Worm (Caenorhabditis elegans) whole organism, L2 larva: ENCODE data around the gene C08F1.12.

Source experiments
- R02D3.7 ChIP-seq: fragments of 150-350 bp; optimal IDR thresholded peaks from 2 replicates; lab custom pipeline; 2014; ENCODE audit warnings: missing biosample characterization, missing genetic modification characterization
- ZK546.5 ChIP-seq: sonication (generic microtip); optimal IDR thresholded peaks from 2 replicates; lab custom pipeline; 2017; ENCODE audit warnings: missing biosample characterization, missing genetic modification characterization
- ama-1 ChIP-seq: fragments of 150-350 bp; optimal IDR thresholded peaks from 2 replicates; lab custom pipeline; 2018; ENCODE audit warnings: inconsistent platforms
- elt-1 ChIP-seq: fragments of 150-350 bp; optimal IDR thresholded peaks from 2 replicates; lab custom pipeline; 2014; ENCODE audit warnings: missing biosample characterization, missing genetic modification characterization
- fos-1 ChIP-seq: fragments of 150-350 bp; optimal IDR thresholded peaks from 2 replicates; lab custom pipeline; 2014; ENCODE audit warnings: missing biosample characterization, missing genetic modification characterization
- lin-13 ChIP-seq: fragments of 150-350 bp; optimal IDR thresholded peaks from 2 replicates; lab custom pipeline; 2014; ENCODE audit warnings: missing biosample characterization, missing genetic modification reagents, missing genetic modification characterization
- nhr-11 ChIP-seq: fragments of 150-350 bp; optimal IDR thresholded peaks from 2 replicates; lab custom pipeline; 2014; ENCODE audit warnings: missing biosample characterization, missing genetic modification characterization
- nhr-6 ChIP-seq: fragments of 150-350 bp; optimal IDR thresholded peaks from 2 replicates; lab custom pipeline; 2014; ENCODE audit warnings: missing biosample characterization, missing genetic modification characterization
- skn-1 ChIP-seq: sonication (generic microtip); optimal IDR thresholded peaks from 2 replicates; lab custom pipeline; 2017; ENCODE audit warnings: missing biosample characterization, missing genetic modification characterization
- unc-39 ChIP-seq: fragments of 150-350 bp; optimal IDR thresholded peaks from 2 replicates; lab custom pipeline; 2014; ENCODE audit warnings: missing biosample characterization, missing genetic modification characterization
- unc-62 ChIP-seq: fragments of 150-350 bp; optimal IDR thresholded peaks from 2 replicates; lab custom pipeline; 2014; ENCODE audit warnings: missing biosample characterization, missing genetic modification reagents, missing genetic modification characterization
- zag-1 ChIP-seq: fragments of 150-350 bp; optimal IDR thresholded peaks from 2 replicates; lab custom pipeline; 2014; ENCODE audit warnings: missing biosample characterization, missing genetic modification characterization

ce11 chrII:1784799-1785198, 21.5 kb downstream of the C08F1.12 start, which contains the start of gene C08F1.11:
- TF ChIP-seq R02D3.7 (tag; lab: Kevin White, UChicago) (no peak), nhr-6 (tag; lab: Kevin White, UChicago) (no peak), unc-62 (no peak), ZK546.5 (tag; lab: Kevin White, UChicago) (no peak), zag-1 (no peak), unc-39 (tag; lab: Kevin White, UChicago) (no peak), lin-13 (no peak), nhr-11 (tag; lab: Kevin White, UChicago) (no peak), ama-1 (lab: Kevin White, UChicago) (no peak), elt-1 (tag; lab: Kevin White, UChicago) (no peak), skn-1 (tag; lab: Kevin White, UChicago) (no peak), fos-1 (tag; lab: Kevin White, UChicago) (no peak)
